Worm (Caenorhabditis elegans) whole organism, young adult: Measurements from ENCODE around the gene F02D8.4.

Source experiments
- B0261.1 ChIP-seq: sonication (generic microtip); optimal IDR thresholded peaks from 2 replicates; lab custom pipeline; 2016; ENCODE audit warnings: mild to moderate bottlenecking, missing genetic modification characterization, moderate library complexity, missing compliant biosample characterization
- C17E4.6 ChIP-seq: fragments of 200-800 bp; sonication (Bioruptor generic); IDR thresholded peaks from 2 replicates; pipeline ENCODE4 v1.3.6; 2022; ENCODE audit warnings: missing genetic modification reagents, missing genetic modification characterization, missing compliant biosample characterization
- F22D6.2 ChIP-seq: sonication (generic microtip); optimal IDR thresholded peaks from 2 replicates; lab custom pipeline; 2016; ENCODE audit warnings: mild to moderate bottlenecking, missing genetic modification characterization, missing compliant biosample characterization
- F23B12.7 ChIP-seq: sonication (generic microtip); optimal IDR thresholded peaks from 2 replicates; lab custom pipeline; 2017; ENCODE audit warnings: missing genetic modification characterization, mild to moderate bottlenecking, missing compliant biosample characterization, antibody characterized with exemption, moderate library complexity; ENCODE audit not compliant: insufficient read depth
- F55B11.4 ChIP-seq: sonication (generic microtip); optimal IDR thresholded peaks from 2 replicates; lab custom pipeline; 2016; ENCODE audit warnings: missing compliant biosample characterization, missing genetic modification characterization, borderline replicate concordance; ENCODE audit not compliant: insufficient read depth
- F57C9.4 ChIP-seq: sonication (generic microtip); optimal IDR thresholded peaks from 2 replicates; lab custom pipeline; 2017; ENCODE audit warnings: mild to moderate bottlenecking, missing genetic modification characterization, missing compliant biosample characterization
- T07F8.4 ChIP-seq: sonication (generic microtip); optimal IDR thresholded peaks from 2 replicates; lab custom pipeline; 2016; ENCODE audit warnings: mild to moderate bottlenecking, missing genetic modification characterization, moderate library complexity, missing compliant biosample characterization
- Y67H2A.10 ChIP-seq: fragments of 200-800 bp; sonication (Bioruptor generic); conservative IDR thresholded peaks from 2 replicates; pipeline ENCODE4 v1.3.6; 2022; ENCODE audit warnings: missing genetic modification reagents, missing genetic modification characterization, missing compliant biosample characterization
- Y79H2A.3 ChIP-seq: fragments of 200-800 bp; sonication (Bioruptor generic); conservative IDR thresholded peaks from 2 replicates; pipeline ENCODE4 v1.3.6; 2022; ENCODE audit warnings: missing genetic modification reagents, missing genetic modification characterization, missing compliant biosample characterization
- akir-1 ChIP-seq: fragments of 200-800 bp; sonication (Bioruptor generic); optimal IDR thresholded peaks from 2 replicates; lab custom pipeline; 2018; ENCODE audit warnings: mild to moderate bottlenecking, missing genetic modification characterization, moderate library complexity, missing compliant biosample characterization
- aptf-2 ChIP-seq: fragments of 200-800 bp; sonication (Bioruptor generic); conservative IDR thresholded peaks from 2 replicates; pipeline ENCODE4 v1.3.6; 2022; ENCODE audit warnings: missing genetic modification reagents, missing genetic modification characterization, missing compliant biosample characterization
- athp-1 ChIP-seq: sonication (generic microtip); optimal IDR thresholded peaks from 2 replicates; lab custom pipeline; 2017; ENCODE audit warnings: mild to moderate bottlenecking, missing genetic modification characterization, missing compliant biosample characterization
- ccch-3 ChIP-seq: fragments of 200-800 bp; sonication (Bioruptor generic); optimal IDR thresholded peaks from 2 replicates; lab custom pipeline; 2018; ENCODE audit warnings: mild to moderate bottlenecking, missing genetic modification characterization, missing compliant biosample characterization
- cebp-1 ChIP-seq, 2 experiments: fragments of 200-800 bp in 1 of 2; sonication (Bioruptor generic) in 1 of 2; sonication (generic microtip) in 1 of 2; IDR thresholded peaks in 1 of 2; optimal IDR thresholded peaks in 1 of 2; 2 replicates each; pipeline versions ENCODE4 v1.3.6 to Lab custom; 2017 to 2022; ENCODE audit warnings: missing compliant biosample characterization in 2 of 2, missing genetic modification characterization in 2 of 2, mild to moderate bottlenecking in 1 of 2, missing genetic modification reagents in 1 of 2, moderate library complexity in 1 of 2
- ceh-100 ChIP-seq: fragments of 200-800 bp; sonication (Bioruptor generic); IDR thresholded peaks from 2 replicates; pipeline ENCODE4 v1.3.6; 2022; ENCODE audit warnings: missing genetic modification reagents, missing genetic modification characterization, missing compliant biosample characterization
- ceh-79 ChIP-seq: sonication (generic microtip); optimal IDR thresholded peaks from 2 replicates; lab custom pipeline; 2017; ENCODE audit warnings: mild to moderate bottlenecking, missing genetic modification characterization, missing compliant biosample characterization
- ceh-91 ChIP-seq: fragments of 200-800 bp; sonication (Bioruptor generic); IDR thresholded peaks from 2 replicates; pipeline ENCODE4 v1.3.6; 2022; ENCODE audit warnings: missing genetic modification reagents, missing genetic modification characterization, missing compliant biosample characterization
- die-1 ChIP-seq: sonication (generic microtip); optimal IDR thresholded peaks from 2 replicates; lab custom pipeline; 2016; ENCODE audit warnings: missing genotype, mild to moderate bottlenecking, missing genetic modification characterization, missing compliant biosample characterization
- egl-44 ChIP-seq: fragments of 200-800 bp; sonication (Bioruptor generic); IDR thresholded peaks from 2 replicates; pipeline ENCODE4 v1.3.6; 2022; ENCODE audit warnings: missing genetic modification reagents, missing genetic modification characterization, missing compliant biosample characterization
- fkh-3 ChIP-seq: sonication (generic microtip); optimal IDR thresholded peaks from 2 replicates; lab custom pipeline; 2016; ENCODE audit warnings: mild to moderate bottlenecking, missing genetic modification characterization, missing compliant biosample characterization
- him-1 ChIP-seq: sonication (generic microtip); optimal IDR thresholded peaks from 2 replicates; lab custom pipeline; 2016; ENCODE audit warnings: missing genotype, missing genetic modification reagents, missing genetic modification characterization, missing compliant biosample characterization
- hlh-26 ChIP-seq: fragments of 200-800 bp; sonication (Bioruptor generic); conservative IDR thresholded peaks from 2 replicates; pipeline ENCODE4 v1.3.6; 2022; ENCODE audit warnings: missing genetic modification reagents, missing genetic modification characterization, missing compliant biosample characterization
- hmg-20 ChIP-seq: fragments of 200-800 bp; sonication (Bioruptor generic); IDR thresholded peaks from 2 replicates; pipeline ENCODE4 v1.3.6; 2022; ENCODE audit warnings: missing genetic modification reagents, missing genetic modification characterization, missing compliant biosample characterization
- hrde-1 ChIP-seq: sonication (generic microtip); optimal IDR thresholded peaks from 2 replicates; lab custom pipeline; 2016; ENCODE audit warnings: missing genetic modification characterization, mild to moderate bottlenecking, missing compliant biosample characterization, moderate library complexity, missing genotype, missing genetic modification reagents, borderline replicate concordance
- let-526 ChIP-seq: fragments of 200-800 bp; sonication (Bioruptor generic); IDR thresholded peaks from 2 replicates; pipeline ENCODE4 v1.3.6; 2022; ENCODE audit warnings: missing genetic modification reagents, missing genetic modification characterization, missing compliant biosample characterization
- lsl-1 ChIP-seq: fragments of 200-800 bp; sonication (Bioruptor generic); optimal IDR thresholded peaks from 2 replicates; lab custom pipeline; 2018; ENCODE audit warnings: mild to moderate bottlenecking, missing genetic modification characterization, moderate library complexity, missing compliant biosample characterization
- madf-8 ChIP-seq: fragments of 200-800 bp; sonication (Bioruptor generic); conservative IDR thresholded peaks from 2 replicates; pipeline ENCODE4 v1.3.6; 2022; ENCODE audit warnings: missing genetic modification reagents, missing genetic modification characterization, missing compliant biosample characterization
- mcd-1 ChIP-seq: fragments of 200-800 bp; sonication (Bioruptor generic); IDR thresholded peaks from 2 replicates; pipeline ENCODE4 v1.3.6; 2022; ENCODE audit warnings: missing genetic modification reagents, missing genetic modification characterization, missing compliant biosample characterization
- mes-4 ChIP-seq: sonication (generic microtip); optimal IDR thresholded peaks from 2 replicates; lab custom pipeline; 2016; ENCODE audit warnings: missing genotype, missing genetic modification characterization, missing compliant biosample characterization
- nfya-2 ChIP-seq: fragments of 200-800 bp; sonication (Bioruptor generic); IDR thresholded peaks from 2 replicates; pipeline ENCODE4 v1.3.6; 2022; ENCODE audit warnings: missing genetic modification reagents, missing genetic modification characterization, missing compliant biosample characterization
- nfyb-1 ChIP-seq: fragments of 200-800 bp; sonication (Bioruptor generic); IDR thresholded peaks from 2 replicates; pipeline ENCODE4 v1.3.6; 2022; ENCODE audit warnings: missing genetic modification reagents, missing genetic modification characterization, missing compliant biosample characterization
- nhr-27 ChIP-seq: fragments of 200-800 bp; sonication (Bioruptor generic); optimal IDR thresholded peaks from 2 replicates; lab custom pipeline; 2018; ENCODE audit warnings: mild to moderate bottlenecking, missing genetic modification characterization, moderate library complexity, missing compliant biosample characterization
- nhr-80 ChIP-seq: sonication (generic microtip); optimal IDR thresholded peaks from 2 replicates; lab custom pipeline; 2016; ENCODE audit warnings: missing genetic modification characterization, missing compliant biosample characterization
- nhr-90 ChIP-seq: sonication (generic microtip); optimal IDR thresholded peaks from 2 replicates; lab custom pipeline; 2016; ENCODE audit warnings: missing genotype, mild to moderate bottlenecking, missing genetic modification characterization, missing compliant biosample characterization
- pbrm-1 ChIP-seq: fragments of 200-800 bp; sonication (Bioruptor generic); IDR thresholded peaks from 2 replicates; pipeline ENCODE4 v1.3.6; 2022; ENCODE audit warnings: missing genetic modification reagents, missing genetic modification characterization, missing compliant biosample characterization
- rec-8 ChIP-seq, 2 experiments: sonication (generic microtip); optimal IDR thresholded peaks; 2 replicates each; lab custom pipeline; 2016; ENCODE audit warnings: mild to moderate bottlenecking in 2 of 2, missing genetic modification characterization in 2 of 2, missing genetic modification reagents in 2 of 2, missing genotype in 2 of 2, missing biosample characterization in 1 of 2, missing compliant biosample characterization in 1 of 2, moderate library complexity in 1 of 2
- rpc-1 ChIP-seq, 2 experiments: fragments of 150-350 bp in 1 of 2; sonication (generic microtip) in 1 of 2; optimal IDR thresholded peaks; 2 replicates each; lab custom pipeline; 2014 to 2018; ENCODE audit warnings: missing biosample characterization in 1 of 2, missing genetic modification characterization in 1 of 2, missing genetic modification reagents in 1 of 2, missing genotype in 1 of 2
- sdz-38 ChIP-seq: sonication (generic microtip); optimal IDR thresholded peaks from 2 replicates; lab custom pipeline; 2016; ENCODE audit warnings: missing genotype, missing genetic modification characterization, missing compliant biosample characterization
- sea-2 ChIP-seq: fragments of 200-800 bp; sonication (Bioruptor generic); IDR thresholded peaks from 2 replicates; pipeline ENCODE4 v1.3.6; 2022; ENCODE audit warnings: missing genetic modification characterization, missing compliant biosample characterization
- somi-1 ChIP-seq: fragments of 200-800 bp; sonication (Bioruptor generic); optimal IDR thresholded peaks from 2 replicates; lab custom pipeline; 2018; ENCODE audit warnings: mild to moderate bottlenecking, missing genetic modification characterization, missing compliant biosample characterization
- tbp1 ChIP-seq: fragments of 200-800 bp; sonication (Bioruptor generic); optimal IDR thresholded peaks from 2 replicates; lab custom pipeline; 2018; ENCODE audit warnings: mild to moderate bottlenecking, missing genetic modification characterization, missing compliant biosample characterization
- ztf-18 ChIP-seq: sonication (generic microtip); optimal IDR thresholded peaks from 2 replicates; lab custom pipeline; 2016; ENCODE audit warnings: missing genotype, mild to moderate bottlenecking, missing genetic modification characterization, missing compliant biosample characterization
- ztf-26 ChIP-seq: sonication (generic microtip); optimal IDR thresholded peaks from 2 replicates; lab custom pipeline; 2017; ENCODE audit warnings: missing genetic modification characterization, missing compliant biosample characterization
- ztf-28 ChIP-seq: fragments of 200-800 bp; sonication (Bioruptor generic); IDR thresholded peaks from 2 replicates; pipeline ENCODE4 v1.3.6; 2022; ENCODE audit warnings: missing genetic modification reagents, missing genetic modification characterization, missing compliant biosample characterization

The F02D8.4 gene

ce11 chrV:15011560-15011959, 26.9 kb downstream of the F02D8.4 start, which contains the start of gene nmr-2:
TSS of gene nmr-2 (minus strand) at chrV:15011660.
- TF ChIP-seq ztf-26 (tag; lab: Kevin White, UChicago) (no peak), egl-44 (no peak), ztf-28 (no peak), T07F8.4 (tag; lab: Kevin White, UChicago) (no peak), hmg-20 (GFP tag; lab: Robert Waterston, UW) (no peak), sdz-38 (no peak)

- no peak for TF ChIP-seq Y67H2A.10 (GFP tag; lab: Robert Waterston, UW)
- TF ChIP-seq rpc-1 (optimal IDR thresholded peaks at IDR 0.05; lab: Kevin White, UChicago), result peak; percentile 53
- peak; percentile 70 for TF ChIP-seq rpc-1 (tag; optimal IDR thresholded peaks at IDR 0.05; lab: Kevin White, UChicago)
- no peak for TF ChIP-seq nfya-2 (GFP tag; lab: Robert Waterston, UW)
- TF ChIP-seq pbrm-1 (GFP tag; lab: Robert Waterston, UW), result peak; percentile 45; the same call in 1 of the 2 replicates
- 0 out of 2 replicates have a peak, but pooled peaks have one; percentile 62 for TF ChIP-seq nfyb-1
- no peak for TF ChIP-seq mes-4
- no peak for TF ChIP-seq F22D6.2 (tag; lab: Kevin White, UChicago)
- TF ChIP-seq lsl-1 (GFP tag; lab: Kevin White, UChicago), result peak; percentile 17
- TF ChIP-seq somi-1, result no peak
- TF ChIP-seq cebp-1 (GFP tag; IDR thresholded peaks at IDR 0.05; lab: Robert Waterston, UW), result no peak
- TF ChIP-seq cebp-1 (tag; optimal IDR thresholded peaks at IDR 0.05; lab: Kevin White, UChicago), result peak; percentile 13
- no peak for TF ChIP-seq ztf-18 (tag; lab: Kevin White, UChicago)
- no peak for TF ChIP-seq F57C9.4 (tag; lab: Kevin White, UChicago)
- TF ChIP-seq ccch-3 (GFP tag; lab: Kevin White, UChicago), result no peak
- TF ChIP-seq nhr-90 (tag; lab: Kevin White, UChicago), result no peak
- no peak for TF ChIP-seq fkh-3
- TF ChIP-seq akir-1 (GFP tag; lab: Kevin White, UChicago), result no peak
- TF ChIP-seq F23B12.7 (tag; lab: Kevin White, UChicago), result no peak
- TF ChIP-seq ceh-79 (tag; lab: Kevin White, UChicago), result no peak
- no peak for TF ChIP-seq athp-1
- TF ChIP-seq nhr-80, result peak; percentile 9
- peak; percentile 76 for TF ChIP-seq B0261.1 (tag; lab: Kevin White, UChicago)
- no peak for TF ChIP-seq rec-8 (tag; optimal IDR thresholded peaks at IDR 0.05; lab: Kevin White, UChicago)
- no peak for TF ChIP-seq ceh-91 (GFP tag; lab: Robert Waterston, UW)
- TF ChIP-seq F55B11.4 (tag; lab: Kevin White, UChicago), result no peak
- TF ChIP-seq hlh-26 (GFP tag; lab: Robert Waterston, UW), result no peak
- TF ChIP-seq sea-2 (GFP tag; lab: Robert Waterston, UW), result no peak
- TF ChIP-seq ceh-100 (GFP tag; lab: Robert Waterston, UW), result peak; percentile 45
- no peak for TF ChIP-seq die-1 (tag; lab: Kevin White, UChicago)
- 0 out of 2 replicates have a peak, but pooled peaks have one; percentile 31 for TF ChIP-seq Y79H2A.3 (GFP tag; lab: Robert Waterston, UW)
- TF ChIP-seq C17E4.6, result no peak
- TF ChIP-seq nhr-27 (tag; lab: Kevin White, UChicago), result no peak
- TF ChIP-seq tbp1 (GFP tag; lab: Kevin White, UChicago), result peak; percentile 88
- no peak for TF ChIP-seq madf-8 (GFP tag; lab: Robert Waterston, UW)
- TF ChIP-seq hrde-1 (tag; lab: Kevin White, UChicago), result no peak
- no peak for TF ChIP-seq sdz-38
- 0 out of 2 replicates have a peak, but pooled peaks have one; percentile 34 for TF ChIP-seq mcd-1 (GFP tag; lab: Robert Waterston, UW)
- no peak for TF ChIP-seq let-526 (GFP tag; lab: Robert Waterston, UW)
- TF ChIP-seq him-1, result peak; percentile 65
- TF ChIP-seq aptf-2 (GFP tag; lab: Robert Waterston, UW), result no peak
Measured at ce11 chrV:15012542-15013301, 28.0 kb downstream of the F02D8.4 start.
